Fruit fly (Drosophila melanogaster): ENCODE data around the gene CG6204.
A peak's percentile ranks its signal among the peaks of the same experiment; 100 is the strongest.

The CG6204 gene

dm6 chr3R:24188619-24189018 is 5.0 kb upstream of the CG6204 start, which contains the start of gene CG5515 (continued):
- TF ChIP-seq CG17829 (tag; optimal IDR thresholded peaks at IDR 0.05) (peak; percentile 66), sd (tag; optimal IDR thresholded peaks at IDR 0.05) (peak; percentile 50)

- TF ChIP-seq tin (GFP tag; optimal IDR thresholded peaks at IDR 0.05) (no peak), Hmx (GFP tag; optimal IDR thresholded peaks at IDR 0.05) (no peak), CG16813 (GFP tag; IDR thresholded peaks at IDR 0.05; ENCODE audit: partially characterized antibody) (no peak), CG12299 (tag; optimal IDR thresholded peaks at IDR 0.05) (no peak), CG15696 (tag; optimal IDR thresholded peaks at IDR 0.05) (no peak), vvl (GFP tag; IDR thresholded peaks at IDR 0.05) (peak; percentile 20; the same call in 1 of the 2 replicates), scrt (GFP tag; optimal IDR thresholded peaks at IDR 0.05) (no peak), CG12942 (GFP tag; optimal IDR thresholded peaks at IDR 0.05) (no peak), Blimp-1 (GFP tag; optimal IDR thresholded peaks at IDR 0.05) (peak; percentile 89), CG14860 (GFP tag; IDR thresholded peaks at IDR 0.05; ENCODE audit: partially characterized antibody) (no peak), CG8478 (optimal IDR thresholded peaks at IDR 0.05) (no peak), CG10267 (tag; optimal IDR thresholded peaks at IDR 0.05) (no peak), kni (GFP tag; optimal IDR thresholded peaks at IDR 0.05) (no peak), Ets65A (GFP tag) (peak; percentile 11), CG9797 (GFP tag; optimal IDR thresholded peaks at IDR 0.05) (no peak)
These were observed 9.1 kb downstream of the CG6204 start for dm6 chr3R:24202723-24203122.

DNA sequence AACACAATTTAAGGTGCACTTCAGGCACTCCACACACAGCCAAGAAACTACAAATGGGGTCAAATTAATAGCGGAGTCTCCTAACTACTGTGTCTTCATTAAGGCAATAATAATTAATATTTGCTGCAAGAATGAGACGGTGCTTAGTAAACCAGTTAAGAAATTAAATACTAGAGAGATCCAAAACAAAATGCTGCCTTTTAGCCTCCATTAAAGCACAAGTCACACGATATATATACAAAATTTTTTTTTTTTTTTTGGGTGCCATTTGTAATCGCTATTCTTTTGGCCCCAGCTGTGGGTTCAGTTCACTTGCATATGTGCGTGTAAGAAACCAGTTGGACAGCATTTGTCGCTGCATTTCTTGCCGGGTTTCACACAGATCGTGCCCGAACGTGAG is 9.8 kb downstream of the CG6204 start:
- TF ChIP-seq ATbp (GFP tag; optimal IDR thresholded peaks at IDR 0.05) (peak; percentile 23), unpg (GFP tag; optimal IDR thresholded peaks at IDR 0.05) (peak; percentile 36), Hr3 (GFP tag; optimal IDR thresholded peaks at IDR 0.05) (peak; percentile 16), rib (GFP tag; IDR thresholded peaks at IDR 0.05) (no peak), CG2875 (GFP tag; optimal IDR thresholded peaks at IDR 0.05) (peak; percentile 15), nom (GFP tag; optimal IDR thresholded peaks at IDR 0.05) (peak; percentile 55), CG18599 (GFP tag; optimal IDR thresholded peaks at IDR 0.05) (peak; percentile 2), CG10979 (tag; optimal IDR thresholded peaks at IDR 0.05) (peak; percentile 10), gem (tag; optimal IDR thresholded peaks at IDR 0.05) (peak; percentile 53), CG2678 (tag; optimal IDR thresholded peaks at IDR 0.05) (peak; percentile 45), vvl (GFP tag; IDR thresholded peaks at IDR 0.05) (peak; percentile 38; the same call in 1 of the 2 replicates), CG11723 (GFP tag; optimal IDR thresholded peaks at IDR 0.05) (no peak), pho (GFP tag; optimal IDR thresholded peaks at IDR 0.05) (no peak), CG4820 (GFP tag; optimal IDR thresholded peaks at IDR 0.05) (peak; percentile 2), Optix (GFP tag; IDR thresholded peaks at IDR 0.05) (0 out of 3 replicates have a peak, but pooled peaks have one; percentile 44), nmo (GFP tag; optimal IDR thresholded peaks at IDR 0.05) (peak; percentile 35), chn (GFP tag; optimal IDR thresholded peaks at IDR 0.05) (no peak), oc (tag; optimal IDR thresholded peaks at IDR 0.05) (peak; percentile 33), Hr78 (GFP tag; optimal IDR thresholded peaks at IDR 0.05) (peak in 1 of 2 experiments; percentile 5), CG18262 (tag; optimal IDR thresholded peaks at IDR 0.05) (peak; percentile 15), lbe (GFP tag; optimal IDR thresholded peaks at IDR 0.05) (peak; percentile 69), CG15269 (tag; optimal IDR thresholded peaks at IDR 0.05) (peak; percentile 44), CG12299 (tag; optimal IDR thresholded peaks at IDR 0.05) (no peak), hkb (optimal IDR thresholded peaks at IDR 0.05) (no peak), hkb (GFP tag; IDR thresholded peaks at IDR 0.05) (peak; percentile 43; the same call in 1 of the 2 replicates), CG15601 (tag; optimal IDR thresholded peaks at IDR 0.05) (peak; percentile 12), CG14050 (GFP tag; IDR thresholded peaks at IDR 0.05) (no peak), kni (GFP tag; optimal IDR thresholded peaks at IDR 0.05) (peak; percentile 53), org-1 (GFP tag; optimal IDR thresholded peaks at IDR 0.05) (no peak), CG17359 (tag; optimal IDR thresholded peaks at IDR 0.05) (peak; percentile 31), Ssrp (tag; optimal IDR thresholded peaks at IDR 0.05) (peak; percentile 6), ro (GFP tag; IDR thresholded peaks at IDR 0.05) (no peak), ash1 (GFP tag; optimal IDR thresholded peaks at IDR 0.05) (no peak)
